Worm (Caenorhabditis elegans): ENCODE results near the gene F46F2.5.

Gene F46F2.5

ce11 chrX:15259947-15260687 lies 2.4 kb upstream of the F46F2.5 start, which contains the start of gene F46F2.3:
F46F2.3 (minus strand) TSS chrX:15260287.
- TF ChIP-seq unc-62 (GFP tag; optimal IDR thresholded peaks at IDR 0.05): no peak

ce11 chrX:15262875-15263274 lies 352 bp downstream of the F46F2.5 start:
- TF ChIP-seq unc-62 (GFP tag; optimal IDR thresholded peaks at IDR 0.05): no peak

ce11 chrX:15264149-15264548 lies 1.6 kb downstream of the F46F2.5 start:
- no peak for TF ChIP-seq unc-62 (GFP tag; optimal IDR thresholded peaks at IDR 0.05)

- TF ChIP-seq unc-62 (GFP tag; optimal IDR thresholded peaks at IDR 0.05): no peak
Measured at ce11 chrX:15264593-15264992, 2.1 kb downstream of the F46F2.5 start.

- TF ChIP-seq unc-62 (GFP tag; optimal IDR thresholded peaks at IDR 0.05): no peak
Measured at ce11 chrX:15268461-15268860, 5.9 kb downstream of the F46F2.5 start.

ce11 chrX:15270656-15271055 lies 8.1 kb downstream of the F46F2.5 start:
- TF ChIP-seq unc-62 (GFP tag; optimal IDR thresholded peaks at IDR 0.05): no peak

ce11 chrX:15272925-15273324 lies 10.4 kb downstream of the F46F2.5 start:
- TF ChIP-seq unc-62 (GFP tag; optimal IDR thresholded peaks at IDR 0.05): no peak

ce11 chrX:15274079-15274478 lies 11.6 kb downstream of the F46F2.5 start:
- TF ChIP-seq unc-62 (GFP tag; optimal IDR thresholded peaks at IDR 0.05): no peak

- no peak for TF ChIP-seq unc-62 (GFP tag; optimal IDR thresholded peaks at IDR 0.05)
Measured at ce11 chrX:15274827-15275761, 12.6 kb downstream of the F46F2.5 start.

ce11 chrX:15276241-15276640 lies 13.7 kb downstream of the F46F2.5 start:
- no peak for TF ChIP-seq unc-62 (GFP tag; optimal IDR thresholded peaks at IDR 0.05)

- TF ChIP-seq unc-62 (GFP tag; optimal IDR thresholded peaks at IDR 0.05): no peak
Measured at ce11 chrX:15276774-15277173, 14.3 kb downstream of the F46F2.5 start.

- no peak for TF ChIP-seq unc-62 (GFP tag; optimal IDR thresholded peaks at IDR 0.05)
Measured at ce11 chrX:15277714-15278187, 15.2 kb downstream of the F46F2.5 start, which contains the start of gene kin-20. kin-20 (minus strand) TSS chrX:15277764.

- TF ChIP-seq unc-62 (GFP tag; optimal IDR thresholded peaks at IDR 0.05): no peak
Measured at ce11 chrX:15278593-15278992, 16.1 kb downstream of the F46F2.5 start.

- no peak for TF ChIP-seq unc-62 (GFP tag; optimal IDR thresholded peaks at IDR 0.05)
Measured at ce11 chrX:15279301-15279700, 16.8 kb downstream of the F46F2.5 start.

- no peak for TF ChIP-seq unc-62 (GFP tag; optimal IDR thresholded peaks at IDR 0.05)
Measured at ce11 chrX:15280318-15280717, 17.8 kb downstream of the F46F2.5 start.

- no peak for TF ChIP-seq unc-62 (GFP tag; optimal IDR thresholded peaks at IDR 0.05)
Measured at ce11 chrX:15281248-15281647, 18.7 kb downstream of the F46F2.5 start.

ce11 chrX:15283740-15284139 lies 21.2 kb downstream of the F46F2.5 start, which contains the start of gene jud-4:
jud-4 (plus strand) TSS chrX:15284115.
- TF ChIP-seq unc-62 (GFP tag; optimal IDR thresholded peaks at IDR 0.05): no peak
